Worm (Caenorhabditis elegans) whole organism, dauer: ENCODE results near the gene nhr-185.

Experiments
- unc-62 ChIP-seq: sonication (generic microtip); optimal IDR thresholded peaks from 2 replicates; lab custom pipeline; 2017; ENCODE audit warnings: missing biosample characterization, missing genetic modification reagents, missing genetic modification characterization

Gene nhr-185

DNA sequence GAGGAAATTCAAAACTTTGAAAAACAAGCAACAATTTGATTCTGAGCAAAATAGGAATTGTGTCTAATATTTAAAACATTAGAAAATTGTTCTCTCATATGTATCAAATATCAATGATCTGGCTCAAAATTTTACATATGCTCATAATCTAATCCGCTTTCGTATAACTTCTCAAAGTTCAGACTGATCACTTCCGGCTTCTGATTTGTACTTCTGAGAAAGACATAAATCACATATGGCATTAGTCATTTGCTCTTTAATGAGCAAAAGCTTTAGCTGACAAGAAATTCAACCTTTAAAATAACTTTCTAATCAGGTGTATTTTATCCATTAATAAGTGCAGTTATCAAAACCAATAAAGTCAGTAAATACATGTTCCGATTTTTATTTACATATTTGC is 8.7 kb upstream of the nhr-185 start:
- no peak for TF ChIP-seq unc-62 (GFP tag; lab: Kevin White, UChicago)

DNA sequence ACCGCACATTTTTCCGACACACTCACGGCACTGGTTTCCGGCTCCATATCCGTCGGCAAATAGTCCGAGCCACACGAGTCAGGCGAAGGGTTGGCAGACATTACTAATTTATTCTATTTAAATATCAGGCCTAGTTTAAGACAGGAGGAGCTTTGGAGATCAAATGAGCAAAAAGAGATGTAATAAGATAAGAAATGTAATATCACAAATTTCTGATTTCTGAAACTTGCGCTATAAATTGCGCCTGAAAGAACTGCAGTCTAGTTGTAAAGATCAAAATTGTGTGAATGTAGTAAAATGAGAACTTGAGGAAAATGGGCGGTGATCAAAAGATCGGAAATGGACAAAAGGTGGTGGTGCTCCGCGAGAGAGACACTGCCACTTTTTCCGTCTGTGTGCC is 7.7 kb upstream of the nhr-185 start, which contains the start of gene nhr-186:
TSS of gene nhr-186 (minus strand) at position 101 of the 400 bp plus-strand sequence.
- no peak for TF ChIP-seq unc-62 (GFP tag; lab: Kevin White, UChicago)

DNA sequence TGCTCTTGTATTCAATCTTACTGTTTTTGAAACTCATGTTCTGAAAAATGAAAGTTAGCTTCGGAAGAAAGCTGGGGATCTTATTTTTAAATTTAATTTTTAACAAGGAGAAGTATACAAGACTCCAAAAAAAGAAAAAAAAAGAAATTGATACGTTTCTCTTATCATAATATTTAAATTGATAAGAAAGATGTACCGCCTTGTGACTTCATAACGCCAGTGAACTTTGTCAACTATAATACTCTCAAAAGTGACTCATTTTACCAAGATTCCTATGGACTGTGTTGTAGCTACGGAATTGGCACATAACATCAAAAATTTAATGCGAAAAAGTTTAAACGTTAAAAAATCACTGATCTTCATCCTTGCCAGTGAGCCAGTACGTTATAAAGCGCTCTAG is 4.6 kb upstream of the nhr-185 start:
- no peak for TF ChIP-seq unc-62 (GFP tag; lab: Kevin White, UChicago)

DNA sequence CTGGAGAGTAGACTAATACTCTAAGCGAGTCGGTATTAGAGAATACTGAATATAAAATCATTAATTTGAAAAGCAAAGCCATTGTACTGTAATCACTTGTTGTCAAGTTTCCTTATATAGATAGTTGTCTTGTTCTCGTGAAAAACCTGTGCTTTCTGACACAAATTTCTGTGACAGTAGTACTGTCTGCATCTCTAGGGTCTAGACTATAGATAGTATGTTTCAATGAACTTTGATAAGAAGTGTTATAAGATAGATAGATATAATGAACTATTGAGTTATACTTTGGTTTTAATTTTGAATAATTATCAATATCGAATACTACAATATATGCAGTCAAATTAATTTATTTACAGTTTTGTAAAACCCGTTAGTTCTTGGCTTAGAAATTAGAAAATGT is 3.2 kb downstream of the nhr-185 start, which contains the start of gene ugt-32:
TSS of gene ugt-32 (minus strand) at position 82 of the 400 bp plus-strand sequence.
- no peak for TF ChIP-seq unc-62 (GFP tag; lab: Kevin White, UChicago)

DNA sequence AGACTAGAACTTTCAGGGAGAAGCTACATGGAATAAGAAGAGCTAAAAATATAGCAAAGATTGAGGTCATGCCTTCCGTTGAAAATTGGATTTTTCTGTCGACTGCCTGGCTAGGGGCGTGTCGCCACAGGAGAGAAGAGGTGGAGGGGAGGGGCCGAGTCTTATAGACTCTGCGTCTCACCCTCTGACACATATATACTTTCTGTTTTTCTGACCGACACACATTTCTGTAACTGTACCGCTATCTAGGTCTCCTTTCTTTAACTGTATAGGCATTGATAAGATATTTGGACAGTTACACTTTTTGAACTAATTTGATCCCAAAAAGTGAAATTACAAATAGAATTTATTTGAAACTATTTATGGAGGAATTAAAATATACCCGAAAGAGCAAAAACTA is 5.7 kb downstream of the nhr-185 start:
- TF ChIP-seq unc-62 (GFP tag; lab: Kevin White, UChicago): no peak

DNA sequence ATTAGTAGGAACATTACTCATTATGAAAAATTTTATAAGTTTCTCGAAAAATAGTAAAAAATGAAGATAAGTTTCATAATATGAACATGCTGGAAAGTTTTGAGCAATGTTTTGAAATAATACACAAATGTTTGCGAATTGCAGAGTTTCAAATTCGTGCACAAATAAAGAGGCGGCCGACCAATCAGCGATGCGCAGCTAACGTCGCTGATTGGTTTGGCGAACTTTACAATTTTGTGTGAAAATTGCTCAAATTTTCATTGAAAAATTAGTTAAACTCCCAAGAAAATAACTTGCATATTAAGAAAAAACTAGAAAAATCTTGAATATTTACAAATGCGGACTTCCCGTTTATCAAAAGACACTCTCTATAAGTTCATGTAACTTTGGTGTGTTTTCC is 14.5 kb downstream of the nhr-185 start:
- TF ChIP-seq unc-62 (GFP tag; lab: Kevin White, UChicago): no peak

DNA sequence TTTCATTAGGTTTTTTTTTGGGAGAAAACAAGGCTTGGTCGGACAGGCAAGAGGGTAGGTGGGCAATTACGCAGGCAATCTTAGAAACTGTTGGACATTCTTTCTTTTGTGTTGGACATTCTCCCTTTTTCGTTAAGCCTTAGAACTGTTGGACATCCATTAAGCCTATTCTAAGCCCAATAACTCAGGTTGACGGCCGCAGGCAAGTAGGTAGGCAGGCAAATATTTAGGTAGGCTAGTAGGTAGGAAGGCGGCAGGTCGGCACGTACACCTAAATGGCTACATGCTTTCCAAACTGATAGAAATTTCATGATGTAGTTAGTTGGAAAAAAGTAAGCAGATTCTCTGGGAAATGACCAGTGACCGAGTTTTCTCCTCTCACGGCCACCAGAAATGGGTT is 15.1 kb downstream of the nhr-185 start:
- no peak for TF ChIP-seq unc-62 (GFP tag; lab: Kevin White, UChicago)

DNA sequence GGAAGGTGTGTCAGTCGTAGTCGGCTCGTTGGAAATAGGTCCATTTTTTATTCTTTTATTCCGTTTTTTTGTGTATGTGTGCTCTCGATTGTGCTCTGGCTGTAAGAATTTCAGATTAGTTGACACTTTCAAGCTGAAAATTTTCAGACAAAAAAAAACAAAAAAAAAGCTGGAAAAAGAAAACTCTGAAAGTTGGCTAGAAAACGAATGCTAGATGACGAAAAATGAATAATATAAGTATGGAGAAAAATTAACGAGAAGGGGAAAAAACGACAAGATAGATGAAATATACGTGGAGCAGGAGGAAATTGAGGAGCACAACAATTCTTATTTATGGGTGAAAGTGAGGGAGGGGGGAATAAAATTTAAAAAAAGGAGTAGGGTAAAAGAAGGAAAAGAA is 15.6 kb downstream of the nhr-185 start, which contains the start of gene H10D18.5:
TSS of gene H10D18.5 (minus strand) at position 101 of the 400 bp plus-strand sequence.
- TF ChIP-seq unc-62 (GFP tag; lab: Kevin White, UChicago): no peak

DNA sequence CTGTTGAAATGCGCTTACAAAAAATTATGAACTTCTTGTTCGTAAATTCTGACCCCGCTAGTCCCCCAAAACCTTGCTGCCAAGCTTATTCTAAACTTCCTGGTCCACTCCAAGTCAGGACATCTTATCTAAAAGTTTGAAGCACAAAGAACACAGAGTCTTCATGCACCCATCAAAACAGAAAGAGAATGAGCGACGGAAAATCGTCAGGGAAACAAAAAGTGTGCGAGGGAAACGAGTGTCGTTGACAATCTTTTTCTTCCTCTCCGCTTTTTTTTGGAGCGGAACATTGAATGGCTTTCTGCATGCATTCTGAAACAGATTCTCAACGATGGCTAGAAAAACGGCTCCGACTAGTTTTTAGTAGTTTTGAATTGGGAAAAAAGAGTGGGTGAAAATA is 22.0 kb downstream of the nhr-185 start:
- no peak for TF ChIP-seq unc-62 (GFP tag; lab: Kevin White, UChicago)

DNA sequence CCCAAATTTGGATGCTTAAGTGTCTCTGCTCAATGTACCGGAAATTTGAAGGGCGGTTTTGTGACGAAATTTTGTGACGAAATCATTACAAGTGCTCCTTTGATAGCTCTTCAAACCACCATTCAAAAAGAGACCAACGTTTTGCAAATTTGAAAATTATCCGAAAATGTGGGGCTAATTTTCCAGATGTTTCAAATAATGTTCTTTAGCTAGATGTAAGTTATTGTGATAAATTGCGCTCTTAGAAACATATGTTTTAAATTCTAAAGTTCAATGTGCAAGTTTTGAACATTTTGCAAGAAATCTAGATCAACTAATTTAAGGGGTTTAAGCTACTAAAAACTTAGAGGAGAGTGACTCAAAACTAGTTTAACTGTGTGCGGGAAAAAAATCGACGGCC is 26.3 kb downstream of the nhr-185 start:
- TF ChIP-seq unc-62 (GFP tag; lab: Kevin White, UChicago): no peak

DNA sequence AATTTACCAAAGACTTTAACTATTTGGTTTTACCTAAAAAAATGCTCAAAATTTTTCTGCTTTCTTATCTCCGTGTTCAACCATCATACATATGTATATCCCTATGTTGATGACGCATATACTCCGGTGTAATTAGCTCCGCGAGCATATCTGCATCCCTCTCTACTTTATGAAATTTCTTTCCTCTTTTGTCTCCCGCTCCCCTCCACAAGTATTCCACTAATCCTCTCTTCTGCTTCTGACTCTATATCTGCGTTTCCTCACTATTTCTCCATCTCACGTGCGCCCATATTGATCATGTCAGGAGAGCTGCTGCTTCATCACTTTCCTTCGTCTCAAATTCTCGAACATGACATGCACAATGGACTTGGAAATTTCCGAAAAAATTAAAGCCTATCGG is 32.2 kb downstream of the nhr-185 start, which contains the start of gene H10D18.1:
TSS of gene H10D18.1 (plus strand) at position 277 of the 400 bp plus-strand sequence.
- no peak for TF ChIP-seq unc-62 (GFP tag; lab: Kevin White, UChicago)

DNA sequence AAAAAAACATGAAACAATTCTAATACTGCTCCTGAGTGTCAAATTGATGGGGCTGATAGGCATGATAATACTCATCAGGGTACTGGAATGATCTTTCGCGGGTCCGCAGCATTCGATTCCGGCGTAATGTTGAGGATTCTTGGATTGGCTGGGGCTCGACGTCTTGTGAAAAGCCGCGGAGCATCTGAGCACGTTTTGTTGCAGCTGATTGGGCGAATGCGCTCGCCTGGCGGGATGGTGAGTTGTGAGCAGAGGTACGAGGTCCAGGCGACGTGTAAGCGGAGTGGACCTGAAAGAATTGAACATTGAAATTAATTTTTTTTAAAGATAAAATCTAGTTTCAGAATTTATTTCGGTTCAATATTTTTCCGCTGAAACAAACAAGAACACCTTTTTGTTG is 33.2 kb downstream of the nhr-185 start:
- TF ChIP-seq unc-62 (GFP tag; lab: Kevin White, UChicago): no peak

DNA sequence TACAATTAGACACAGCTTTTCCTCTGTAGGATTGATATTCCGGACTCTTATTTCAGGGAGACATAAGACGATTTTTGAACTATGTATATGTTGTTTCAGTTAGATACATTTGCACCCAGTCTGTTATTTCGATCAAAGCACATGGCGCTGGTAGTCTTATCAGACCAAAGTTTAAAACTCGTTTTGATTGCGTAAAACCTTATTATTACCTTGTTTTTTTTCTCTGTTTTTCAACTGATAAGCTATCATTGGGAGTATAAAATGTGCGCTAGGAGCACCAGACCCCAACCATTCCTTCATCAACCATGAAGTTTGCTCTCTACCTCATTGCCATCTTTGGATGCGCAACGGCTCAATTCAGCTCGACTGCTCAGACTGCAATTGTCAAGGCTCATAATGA is 34.9 kb downstream of the nhr-185 start, which contains the start of gene scl-12:
TSS of gene scl-12 (plus strand) at position 301 of the 400 bp plus-strand sequence.
- TF ChIP-seq unc-62 (GFP tag; lab: Kevin White, UChicago): no peak

DNA sequence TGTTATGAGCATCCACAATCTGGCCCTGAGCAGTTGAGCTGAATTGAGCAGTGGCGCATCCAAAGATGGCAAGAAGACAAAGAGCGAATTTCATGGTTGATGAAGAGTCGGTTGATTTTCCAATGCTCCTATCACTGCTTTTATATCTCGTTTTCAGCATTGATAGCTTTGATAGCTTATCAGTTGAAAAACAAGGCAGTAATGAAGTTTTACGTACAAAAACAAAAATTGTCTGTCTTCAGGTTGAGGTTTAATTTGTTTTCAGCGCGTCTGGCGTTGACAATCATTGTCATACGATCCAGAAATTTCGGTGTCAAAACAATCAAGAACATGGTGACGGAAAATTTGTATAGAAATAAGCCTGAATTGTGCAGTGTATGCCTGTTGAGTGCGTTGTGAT is 35.6 kb downstream of the nhr-185 start, which contains the start of gene scl-13:
TSS of gene scl-13 (minus strand) at position 101 of the 400 bp plus-strand sequence.
- no peak for TF ChIP-seq unc-62 (GFP tag; lab: Kevin White, UChicago)

DNA sequence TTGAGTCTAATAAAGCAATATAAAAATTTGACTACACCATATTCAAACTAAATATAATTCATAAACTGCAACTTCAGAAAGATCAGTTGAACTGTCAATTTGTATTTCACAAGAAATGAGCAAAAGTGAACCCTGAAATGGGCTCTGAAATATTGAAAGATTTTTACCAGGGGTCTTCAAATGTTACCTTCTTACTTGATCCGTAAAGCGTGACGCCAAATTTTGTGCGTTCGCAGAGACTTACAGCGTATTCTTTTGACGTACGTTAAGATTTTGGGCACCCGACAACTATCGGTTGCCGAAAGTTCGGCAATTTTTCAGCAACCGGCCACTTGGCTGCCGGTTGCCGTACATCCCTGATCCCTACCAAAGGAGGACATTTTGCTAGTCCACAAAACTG is 37.1 kb downstream of the nhr-185 start:
- TF ChIP-seq unc-62 (GFP tag; lab: Kevin White, UChicago): no peak

DNA sequence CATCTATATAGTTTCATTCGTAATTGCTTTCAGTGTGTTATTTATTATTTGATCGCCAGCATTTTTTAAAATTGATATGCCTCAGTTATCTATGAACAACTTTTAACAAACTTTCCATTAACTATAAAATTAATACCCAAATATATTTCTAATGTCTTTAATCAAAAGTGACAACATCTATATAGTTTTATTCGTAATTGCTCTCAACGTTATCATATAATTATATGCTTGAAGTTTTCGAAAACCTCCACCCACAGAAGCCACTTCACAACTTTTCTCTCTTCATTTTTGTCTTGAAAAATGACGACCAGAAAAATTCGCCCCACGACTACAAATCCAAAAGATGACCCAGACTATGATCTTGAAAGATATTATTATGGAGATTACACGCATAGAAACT is 38.8 kb downstream of the nhr-185 start, which contains the start of gene srw-6:
TSS of gene srw-6 (plus strand) at position 301 of the 400 bp plus-strand sequence.
- TF ChIP-seq unc-62 (GFP tag; lab: Kevin White, UChicago): no peak

DNA sequence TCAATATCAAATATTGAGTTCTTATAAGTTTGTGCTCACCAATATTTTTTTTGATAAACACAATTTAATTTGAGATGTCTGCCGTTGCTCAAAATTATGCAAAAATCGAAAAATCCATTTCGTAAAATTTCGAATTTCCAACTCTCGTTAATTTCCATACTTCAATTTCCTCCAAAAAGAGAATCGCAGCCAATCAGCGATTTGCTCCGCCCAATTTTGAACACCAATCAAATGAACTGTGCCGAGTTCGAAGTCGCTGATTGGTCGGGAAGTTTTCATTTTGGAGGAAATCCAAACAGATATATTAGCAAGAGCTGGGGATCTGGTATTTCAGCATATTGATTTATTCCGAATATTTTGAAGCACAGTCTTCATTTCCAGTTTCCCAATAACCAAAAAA is 39.3 kb downstream of the nhr-185 start:
- no peak for TF ChIP-seq unc-62 (GFP tag; lab: Kevin White, UChicago)
